Worm (Caenorhabditis elegans): ENCODE measurements around the gene mdt-15.

mdt-15 gene

DNA sequence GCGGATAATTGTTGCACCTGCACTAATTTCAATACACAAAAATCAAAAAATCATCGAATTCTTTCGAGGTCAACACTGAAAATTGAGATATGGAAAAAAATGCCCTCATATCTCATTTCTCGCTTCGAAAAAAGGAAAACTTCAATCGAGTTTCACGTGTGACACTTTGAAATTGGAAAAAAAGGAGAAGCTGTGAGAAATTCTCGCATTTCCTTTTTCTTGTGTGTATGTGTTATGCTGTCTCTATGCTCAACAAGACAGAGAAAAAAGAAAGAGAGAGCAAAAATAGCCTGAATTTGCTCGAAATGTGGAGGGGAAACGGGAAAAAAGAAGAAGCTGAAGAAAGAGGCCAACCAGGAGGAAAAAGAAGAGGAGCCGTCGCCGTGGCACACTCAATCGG lies 12.9 kb upstream of the mdt-15 start:
- no peak for TF ChIP-seq D2030.7 (GFP tag; IDR thresholded peaks at IDR 0.05)
- no peak for TF ChIP-seq hrde-1 (tag; optimal IDR thresholded peaks at IDR 0.05; ENCODE audit: borderline replicate concordance)
- TF ChIP-seq somi-1 (GFP tag; optimal IDR thresholded peaks at IDR 0.05), result no peak
- TF ChIP-seq F23B12.7 (tag; optimal IDR thresholded peaks at IDR 0.05; ENCODE audit: insufficient read depth), result no peak
- no peak for TF ChIP-seq akir-1 (GFP tag; optimal IDR thresholded peaks at IDR 0.05)
- no peak for TF ChIP-seq snpc-4 (GFP tag; optimal IDR thresholded peaks at IDR 0.05)
- no peak for TF ChIP-seq snpc-4 (tag; optimal IDR thresholded peaks at IDR 0.05)
- TF ChIP-seq F10E7.11 (tag; optimal IDR thresholded peaks at IDR 0.05), result no peak
- no peak for TF ChIP-seq nfyb-1 (GFP tag; IDR thresholded peaks at IDR 0.05)
- TF ChIP-seq C06A6.2 (GFP tag; conservative IDR thresholded peaks at IDR 0.05), result no peak
- TF ChIP-seq let-526 (GFP tag; IDR thresholded peaks at IDR 0.05), result no peak
- no peak for TF ChIP-seq cebp-1 (GFP tag; IDR thresholded peaks at IDR 0.05)
- TF ChIP-seq cebp-1 (tag; optimal IDR thresholded peaks at IDR 0.05), result no peak

DNA sequence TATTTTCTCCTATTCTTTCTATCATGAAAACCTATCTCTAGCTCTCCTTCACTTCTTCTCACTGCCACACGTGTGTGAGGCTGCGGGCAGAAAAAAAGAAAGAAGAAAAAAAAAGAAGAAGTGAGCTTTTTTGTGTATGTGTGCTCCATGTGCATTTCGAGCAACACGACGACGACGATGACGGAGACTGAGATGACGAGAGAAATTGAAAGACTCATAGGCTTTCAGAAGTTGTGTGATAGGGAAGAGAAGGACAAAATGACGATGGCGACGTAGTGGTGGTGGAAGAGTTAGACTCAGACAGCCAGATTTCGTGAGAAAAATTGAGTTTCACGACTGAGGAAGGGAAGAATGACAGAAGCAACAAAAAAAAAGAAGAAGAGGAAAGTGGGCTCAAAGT lies 11.9 kb upstream of the mdt-15 start:
- TF ChIP-seq lin-40 (tag; optimal IDR thresholded peaks at IDR 0.05), result peak; percentile 59
- no peak for TF ChIP-seq lsy-27 (tag; optimal IDR thresholded peaks at IDR 0.05; ENCODE audit: borderline replicate concordance, insufficient read depth)
- TF ChIP-seq unc-130 (GFP tag; optimal IDR thresholded peaks at IDR 0.05), result no peak
- TF ChIP-seq snpc-4 (GFP tag; optimal IDR thresholded peaks at IDR 0.05), result no peak
- TF ChIP-seq snpc-4 (tag; optimal IDR thresholded peaks at IDR 0.05), result peak in 1 of 4 experiments; percentile 16
- TF ChIP-seq gei-17 (GFP tag; optimal IDR thresholded peaks at IDR 0.05), result no peak
- TF ChIP-seq fkh-3 (tag; optimal IDR thresholded peaks at IDR 0.05), result no peak
- peak; percentile 72 for TF ChIP-seq zfh-2 (GFP tag; conservative IDR thresholded peaks at IDR 0.05)
- TF ChIP-seq B0336.3 (GFP tag; IDR thresholded peaks at IDR 0.05), result no peak
- no peak for TF ChIP-seq F49E8.2 (tag; optimal IDR thresholded peaks at IDR 0.05; ENCODE audit: insufficient read depth)
- TF ChIP-seq K12H6.12 (tag; optimal IDR thresholded peaks at IDR 0.05), result peak; percentile 67
- TF ChIP-seq madf-3 (GFP tag; IDR thresholded peaks at IDR 0.05), result no peak
- TF ChIP-seq F10E7.11 (tag; optimal IDR thresholded peaks at IDR 0.05), result no peak
- TF ChIP-seq T07F8.4 (tag; optimal IDR thresholded peaks at IDR 0.05), result no peak
- peak; percentile 45; the same call in 1 of the 2 replicates for TF ChIP-seq hmg-1.2 (GFP tag; IDR thresholded peaks at IDR 0.05)
- no peak for TF ChIP-seq cebp-1 (GFP tag; IDR thresholded peaks at IDR 0.05)
- TF ChIP-seq cebp-1 (tag; optimal IDR thresholded peaks at IDR 0.05), result peak; percentile 59
- no peak for TF ChIP-seq dpff-1 (tag; optimal IDR thresholded peaks at IDR 0.05)
- TF ChIP-seq attf-5 (GFP tag; optimal IDR thresholded peaks at IDR 0.05), result peak; percentile 24
- TF ChIP-seq lsl-1 (GFP tag; optimal IDR thresholded peaks at IDR 0.05), result no peak
- TF ChIP-seq somi-1 (GFP tag; optimal IDR thresholded peaks at IDR 0.05), result peak; percentile 19
- no peak for TF ChIP-seq lag-1 (GFP tag; IDR thresholded peaks at IDR 0.05)
- no peak for TF ChIP-seq ztf-25 (GFP tag; IDR thresholded peaks at IDR 0.05)
- peak; percentile 27 for TF ChIP-seq ceh-27 (GFP tag; optimal IDR thresholded peaks at IDR 0.05)
- TF ChIP-seq lin-35 (GFP tag; optimal IDR thresholded peaks at IDR 0.05), result peak in 1 of 3 experiments; percentile 63
- 0 out of 2 replicates have a peak, but pooled peaks have one; percentile 17 for TF ChIP-seq pbrm-1 (GFP tag; IDR thresholded peaks at IDR 0.05)

DNA sequence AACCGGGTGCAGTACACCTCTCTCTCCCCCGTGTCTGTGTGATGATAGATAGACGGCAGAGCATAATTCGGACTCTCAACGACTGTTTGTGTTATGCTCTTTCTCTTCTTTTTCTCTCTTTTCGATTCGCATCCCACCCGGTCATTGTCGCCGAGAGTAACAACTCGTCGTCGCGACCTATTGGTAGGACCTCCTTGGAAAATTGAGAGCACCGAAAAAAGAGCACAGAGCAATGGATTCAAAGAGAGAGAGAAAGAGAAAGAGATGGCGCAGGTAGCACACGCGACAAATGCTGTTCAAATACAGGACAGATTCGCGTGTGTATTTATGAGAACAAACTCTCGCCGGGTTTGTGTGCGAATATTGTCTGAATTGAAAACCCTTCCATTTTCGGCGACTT lies 10.1 kb upstream of the mdt-15 start:
- peak; percentile 39; the same call in 1 of the 2 replicates for TF ChIP-seq zfh-2 (GFP tag; conservative IDR thresholded peaks at IDR 0.05)
- no peak for TF ChIP-seq C06A6.2 (GFP tag; conservative IDR thresholded peaks at IDR 0.05)

DNA sequence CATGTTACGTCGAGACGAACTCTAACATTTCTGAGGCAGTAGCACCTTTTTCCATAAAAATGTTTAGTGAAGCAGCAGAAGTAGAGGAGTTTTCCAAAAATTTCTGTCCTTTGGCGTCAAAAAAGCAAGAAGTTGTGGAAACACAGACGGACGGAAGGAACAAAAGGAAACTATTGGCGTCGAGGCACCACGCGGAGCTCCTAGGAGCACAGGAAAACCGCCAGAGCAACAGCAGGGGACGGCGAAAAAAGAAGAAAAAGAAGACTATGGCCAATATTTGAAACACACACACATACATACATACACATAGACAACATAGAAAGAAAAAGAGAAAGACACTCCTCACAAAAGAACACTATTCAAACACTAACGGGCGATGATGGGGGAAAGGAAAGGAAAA lies 9.4 kb upstream of the mdt-15 start:
- TF ChIP-seq ama-1 (optimal IDR thresholded peaks at IDR 0.05), result no peak
- no peak for TF ChIP-seq ama-1 (GFP tag; optimal IDR thresholded peaks at IDR 0.05)
- no peak for TF ChIP-seq him-1 (tag; optimal IDR thresholded peaks at IDR 0.05)
- TF ChIP-seq cebp-1 (GFP tag; IDR thresholded peaks at IDR 0.05), result no peak
- peak; percentile 10 for TF ChIP-seq cebp-1 (tag; optimal IDR thresholded peaks at IDR 0.05)
- TF ChIP-seq lsl-1 (GFP tag; optimal IDR thresholded peaks at IDR 0.05), result no peak
- TF ChIP-seq somi-1 (GFP tag; optimal IDR thresholded peaks at IDR 0.05), result no peak
- no peak for TF ChIP-seq pbrm-1 (GFP tag; IDR thresholded peaks at IDR 0.05)
- no peak for TF ChIP-seq rpc-1 (optimal IDR thresholded peaks at IDR 0.05)
- TF ChIP-seq rpc-1 (tag; optimal IDR thresholded peaks at IDR 0.05), result no peak
- no peak for TF ChIP-seq lag-1 (GFP tag; IDR thresholded peaks at IDR 0.05)
- no peak for TF ChIP-seq Y95B8A.8 (GFP tag; IDR thresholded peaks at IDR 0.05)
- no peak for TF ChIP-seq ztf-3 (GFP tag; optimal IDR thresholded peaks at IDR 0.05)
- TF ChIP-seq bed-2 (GFP tag; IDR thresholded peaks at IDR 0.05), result no peak
- TF ChIP-seq nfyb-1 (GFP tag; IDR thresholded peaks at IDR 0.05), result no peak
- no peak for TF ChIP-seq hsf-1 (GFP tag; IDR thresholded peaks at IDR 0.05)
- TF ChIP-seq Y53F4B.3 (GFP tag; IDR thresholded peaks at IDR 0.05), result no peak
- TF ChIP-seq sea-2 (GFP tag; IDR thresholded peaks at IDR 0.05), result no peak
- 0 out of 2 replicates have a peak, but pooled peaks have one; percentile 8 for TF ChIP-seq zfh-2 (GFP tag; conservative IDR thresholded peaks at IDR 0.05)

Data from whole organism, young adult.